Fruit fly (Drosophila melanogaster) Kc167 (cell line): ENCODE results near the gene scf.

ENCODE experiments used
- Myc ChIP-seq: fragments of >200 bp; optimal IDR thresholded peaks from 2 replicates; lab custom pipeline; 2017; ENCODE audit warnings: missing external identifiers
- Sin3A ChIP-seq: fragments of >200 bp; optimal IDR thresholded peaks from 2 replicates; lab custom pipeline; 2018; ENCODE audit warnings: missing external identifiers
- insv ChIP-seq: fragments of >200 bp; optimal IDR thresholded peaks from 3 replicates; lab custom pipeline; 2018; ENCODE audit warnings: missing external identifiers
- psq ChIP-seq: fragments of >200 bp; optimal IDR thresholded peaks from 2 replicates; lab custom pipeline; 2017; ENCODE audit warnings: missing external identifiers
- ttk ChIP-seq: sonication (Bioruptor generic); optimal IDR thresholded peaks from 2 replicates; lab custom pipeline; 2017; ENCODE audit warnings: missing external identifiers

DNA sequence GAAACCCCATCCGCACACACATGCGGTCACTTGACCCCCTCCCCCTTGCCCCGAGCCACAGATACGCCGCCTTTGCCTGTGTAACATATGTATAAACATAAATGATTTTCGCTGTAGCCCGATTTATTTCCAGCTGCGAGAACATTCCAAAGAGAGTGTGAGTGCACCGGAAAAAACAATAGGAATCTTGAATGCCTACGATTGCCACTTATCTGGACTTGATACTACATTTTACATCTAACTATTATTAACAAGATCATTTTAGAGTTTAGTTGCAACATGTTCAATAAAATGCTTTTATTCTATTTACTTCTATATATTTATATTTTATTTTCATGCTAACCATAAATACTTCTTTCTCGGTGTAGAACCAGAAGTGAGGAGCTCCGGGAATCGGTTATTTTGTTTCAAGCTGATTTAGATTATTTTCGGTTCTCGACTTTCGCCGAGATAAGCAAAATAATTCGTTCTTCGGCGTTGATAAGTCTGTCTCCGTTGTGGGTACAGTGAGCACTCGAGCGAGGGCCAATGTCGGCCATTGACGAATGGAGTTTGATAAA, 1.7 kb downstream of the scf start:
- TF ChIP-seq ttk (lab: Kevin White, UChicago) (no peak), Myc (lab: Kevin White, UChicago) (no peak), Sin3A (lab: Kevin White, UChicago) (no peak), psq (lab: Kevin White, UChicago) (no peak), insv (lab: Kevin White, UChicago) (no peak)
